Worm (Caenorhabditis elegans): ENCODE data around the gene K05F6.12.

DNA sequence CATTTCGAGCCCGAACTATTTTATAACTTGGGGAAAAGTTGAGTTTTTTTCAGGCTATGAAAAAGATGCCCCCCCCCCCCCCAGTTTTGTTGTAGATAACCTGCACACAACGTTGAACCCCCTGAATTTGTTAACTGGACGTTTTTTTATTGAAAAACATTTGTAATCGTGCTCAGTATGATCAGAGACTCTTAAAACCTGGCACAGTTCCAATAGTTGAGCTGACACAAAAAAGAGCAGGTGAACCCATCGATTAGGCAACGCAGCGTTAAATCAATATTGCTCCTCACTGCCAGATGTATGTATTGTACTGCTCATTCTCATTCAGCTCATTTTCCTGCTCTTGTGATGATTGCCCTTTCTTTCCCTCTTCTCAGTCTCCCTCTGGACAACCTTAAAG is at the start of gene K05F6.12:
- TF ChIP-seq dao-5 (tag; optimal IDR thresholded peaks at IDR 0.05) (no peak), him-1 (tag; optimal IDR thresholded peaks at IDR 0.05) (no peak), W03F9.2 (tag; optimal IDR thresholded peaks at IDR 0.05) (no peak)

All from whole organism, L4/young adult.